Fruit fly (Drosophila melanogaster) whole organism, embryonic: ENCODE data around the gene CG13471.
A peak's percentile ranks its signal among the peaks of the same experiment; 100 is the strongest.

Source experiments
- Bdp1 ChIP-seq: fragments of 200-800 bp; sonication (Bioruptor generic); optimal IDR thresholded peaks from 3 replicates; lab custom pipeline; 2016; ENCODE audit warnings: missing biosample characterization, missing genetic modification characterization
- BtbVII ChIP-seq: fragments of 200-800 bp; sonication (Bioruptor generic); optimal IDR thresholded peaks from 3 replicates; lab custom pipeline; 2017; ENCODE audit warnings: missing biosample characterization, mild to moderate bottlenecking, missing genetic modification characterization
- CG10462 ChIP-seq: fragments of 200-800 bp; sonication (Bioruptor generic); optimal IDR thresholded peaks from 2 replicates; lab custom pipeline; 2016; ENCODE audit warnings: missing biosample characterization, missing genetic modification characterization
- CG10543 ChIP-seq: fragments of 200-800 bp; sonication (Bioruptor generic); optimal IDR thresholded peaks from 3 replicates; lab custom pipeline; 2017; ENCODE audit warnings: missing biosample characterization, mild to moderate bottlenecking, missing genetic modification characterization, moderate library complexity
- CG11093 ChIP-seq: fragments of 200-800 bp; sonication (Bioruptor generic); IDR thresholded peaks from 3 replicates; pipeline ENCODE4 v1.3.6; 2022; ENCODE audit warnings: missing biosample characterization, missing genetic modification characterization
- CG11398 ChIP-seq: fragments of 200-800 bp; sonication (Bioruptor generic); optimal IDR thresholded peaks from 2 replicates; lab custom pipeline; 2016; ENCODE audit warnings: missing biosample characterization, missing genetic modification characterization
- CG13123 ChIP-seq: fragments of 200-800 bp; sonication (Bioruptor generic); optimal IDR thresholded peaks from 2 replicates; lab custom pipeline; 2016; ENCODE audit warnings: missing biosample characterization, missing genetic modification characterization
- CG15479 ChIP-seq: fragments of 200-800 bp; sonication (Bioruptor generic); optimal IDR thresholded peaks from 3 replicates; lab custom pipeline; 2019; ENCODE audit warnings: missing biosample characterization, mild to moderate bottlenecking, missing genetic modification characterization, moderate library complexity
- CG15601 ChIP-seq: fragments of 200-800 bp; sonication (Bioruptor generic); optimal IDR thresholded peaks from 3 replicates; lab custom pipeline; 2019; ENCODE audit warnings: missing biosample characterization, mild to moderate bottlenecking, missing genetic modification characterization, moderate library complexity
- CG1602 ChIP-seq: fragments of 200-800 bp; sonication (Bioruptor generic); optimal IDR thresholded peaks from 3 replicates; lab custom pipeline; 2016; ENCODE audit warnings: missing biosample characterization, missing genetic modification characterization
- CG17568 ChIP-seq: fragments of 200-800 bp; sonication (Bioruptor generic); optimal IDR thresholded peaks from 2 replicates; lab custom pipeline; 2018; ENCODE audit warnings: missing biosample characterization, mild to moderate bottlenecking, missing genetic modification characterization, moderate library complexity
- CG1832 ChIP-seq: fragments of 200-800 bp; sonication (Bioruptor generic); optimal IDR thresholded peaks from 2 replicates; lab custom pipeline; 2017; ENCODE audit warnings: missing biosample characterization, mild to moderate bottlenecking, missing genetic modification characterization, inconsistent platforms
- CG2678 ChIP-seq: fragments of 200-800 bp; sonication (Bioruptor generic); optimal IDR thresholded peaks from 3 replicates; lab custom pipeline; 2019; ENCODE audit warnings: missing biosample characterization, mild to moderate bottlenecking, missing genetic modification characterization, moderate library complexity
- CG31441 ChIP-seq: fragments of 200-800 bp; sonication (Bioruptor generic); IDR thresholded peaks from 2 replicates; pipeline ENCODE4 v1.3.6; 2022; ENCODE audit warnings: missing biosample characterization, missing genetic modification characterization
- CG3838 ChIP-seq: fragments of 200-800 bp; sonication (Bioruptor generic); optimal IDR thresholded peaks from 3 replicates; lab custom pipeline; 2016; ENCODE audit warnings: missing biosample characterization, missing genetic modification characterization
- CG6689 ChIP-seq: fragments of 200-800 bp; sonication (Bioruptor generic); IDR thresholded peaks from 2 replicates; pipeline ENCODE4 v1.3.6; 2022; ENCODE audit warnings: missing biosample characterization, missing genetic modification characterization
- CG8290 ChIP-seq, 3 experiments: fragments of 200-800 bp; sonication (Bioruptor generic); optimal IDR thresholded peaks; 2 replicates each; lab custom pipeline; 2016 to 2019; ENCODE audit warnings: missing biosample characterization in 3 of 3, missing genetic modification characterization in 3 of 3, mild to moderate bottlenecking in 2 of 3, moderate library complexity in 1 of 3
- CG9817 ChIP-seq: fragments of 200-800 bp; sonication (Bioruptor generic); optimal IDR thresholded peaks from 2 replicates; lab custom pipeline; 2018; ENCODE audit warnings: missing biosample characterization, mild to moderate bottlenecking, missing genetic modification characterization, moderate library complexity
- CG9932 ChIP-seq: fragments of 200-800 bp; sonication (Bioruptor generic); IDR thresholded peaks from 2 replicates; pipeline ENCODE4 v1.3.6; 2022; ENCODE audit warnings: missing biosample characterization, missing genetic modification characterization
- Fer1 ChIP-seq: fragments of 200-800 bp; sonication (Bioruptor generic); optimal IDR thresholded peaks from 2 replicates; lab custom pipeline; 2017; ENCODE audit warnings: missing biosample characterization, mild to moderate bottlenecking, missing genetic modification characterization
- Gug ChIP-seq: fragments of 200-800 bp; sonication (Bioruptor generic); IDR thresholded peaks from 4 replicates; pipeline ENCODE4 v1.3.6; 2022; ENCODE audit warnings: missing biosample characterization, missing genetic modification characterization
- HLHmδ ChIP-seq: fragments of 200-800 bp; sonication (Bioruptor generic); optimal IDR thresholded peaks from 2 replicates; lab custom pipeline; 2018; ENCODE audit warnings: missing biosample characterization, mild to moderate bottlenecking, missing genetic modification characterization, moderate library complexity
- Hey ChIP-seq: fragments of 200-800 bp; sonication (Bioruptor generic); optimal IDR thresholded peaks from 3 replicates; lab custom pipeline; 2018; ENCODE audit warnings: missing biosample characterization, mild to moderate bottlenecking, missing genetic modification characterization
- Hr51 ChIP-seq, 2 experiments: fragments of 200-800 bp; sonication (Bioruptor generic); optimal IDR thresholded peaks; 2 replicates in 1 of 2; 3 replicates in 1 of 2; lab custom pipeline; 2016 to 2018; ENCODE audit warnings: missing biosample characterization in 2 of 2, missing genetic modification characterization in 2 of 2, mild to moderate bottlenecking in 1 of 2, moderate library complexity in 1 of 2
- NK7.1 ChIP-seq: fragments of 200-800 bp; sonication (Bioruptor generic); optimal IDR thresholded peaks from 3 replicates; lab custom pipeline; 2016; ENCODE audit warnings: missing biosample characterization, missing genetic modification characterization
- Optix ChIP-seq: fragments of 200-800 bp; sonication (Bioruptor generic); IDR thresholded peaks from 3 replicates; pipeline ENCODE4 v1.3.6; 2022; ENCODE audit warnings: missing biosample characterization, missing genetic modification characterization
- Taf1 ChIP-seq: fragments of 200-800 bp; sonication (Bioruptor generic); IDR thresholded peaks from 2 replicates; pipeline ENCODE4 v1.3.6; 2022; ENCODE audit warnings: missing biosample characterization, missing genetic modification characterization
- YL-1 ChIP-seq: fragments of 200-800 bp; sonication (Bioruptor generic); optimal IDR thresholded peaks from 3 replicates; lab custom pipeline; 2017; ENCODE audit warnings: missing biosample characterization, mild to moderate bottlenecking, missing genetic modification characterization
- ab ChIP-seq: fragments of 200-800 bp; sonication (Bioruptor generic); optimal IDR thresholded peaks from 2 replicates; lab custom pipeline; 2016; ENCODE audit warnings: missing biosample characterization, missing genetic modification characterization
- ap ChIP-seq: fragments of 200-800 bp; sonication (Bioruptor generic); IDR thresholded peaks from 2 replicates; pipeline ENCODE4 v1.3.6; 2022; ENCODE audit warnings: missing biosample characterization, missing genetic modification characterization
- chm ChIP-seq: fragments of 200-800 bp; sonication (Bioruptor generic); IDR thresholded peaks from 2 replicates; pipeline ENCODE4 v1.3.6; 2022; ENCODE audit warnings: missing biosample characterization, missing genetic modification characterization
- ems ChIP-seq: fragments of 200-800 bp; sonication (Bioruptor generic); optimal IDR thresholded peaks from 3 replicates; lab custom pipeline; 2016; ENCODE audit warnings: missing biosample characterization, missing genetic modification characterization
- fru ChIP-seq: fragments of >200 bp; optimal IDR thresholded peaks from 2 replicates; lab custom pipeline; 2017
- gfzf ChIP-seq: fragments of 200-800 bp; sonication (Bioruptor generic); optimal IDR thresholded peaks from 2 replicates; lab custom pipeline; 2016; ENCODE audit warnings: missing biosample characterization, mild to moderate bottlenecking, missing genetic modification characterization, moderate library complexity
- kay ChIP-seq: fragments of 200-800 bp; sonication (Bioruptor generic); optimal IDR thresholded peaks from 2 replicates; lab custom pipeline; 2016; ENCODE audit warnings: missing biosample characterization, missing genetic modification characterization
- knrl ChIP-seq: fragments of 200-800 bp; sonication (Bioruptor generic); IDR thresholded peaks from 3 replicates; pipeline ENCODE4 v1.3.6; 2022; ENCODE audit warnings: missing biosample characterization, missing genetic modification characterization; ENCODE audit not compliant: partially characterized antibody
- lilli ChIP-seq: fragments of 200-800 bp; sonication (Bioruptor generic); optimal IDR thresholded peaks from 3 replicates; lab custom pipeline; 2016; ENCODE audit warnings: missing biosample characterization, missing genetic modification characterization
- nau ChIP-seq: fragments of 200-800 bp; sonication (Bioruptor generic); optimal IDR thresholded peaks from 3 replicates; lab custom pipeline; 2017; ENCODE audit warnings: missing biosample characterization, mild to moderate bottlenecking, missing genetic modification characterization, missing genetic modification reagents
- pita ChIP-seq: fragments of 200-800 bp; sonication (Bioruptor generic); optimal IDR thresholded peaks from 2 replicates; lab custom pipeline; 2017; ENCODE audit warnings: missing biosample characterization, mild to moderate bottlenecking, missing genetic modification characterization
- pum ChIP-seq: fragments of 200-800 bp; sonication (Bioruptor generic); optimal IDR thresholded peaks from 2 replicates; lab custom pipeline; 2016; ENCODE audit warnings: missing biosample characterization, missing genetic modification characterization
- sc ChIP-seq, 3 experiments: fragments of >200 bp in 2 of 3; fragments of 200-800 bp in 1 of 3; sonication (Bioruptor generic) in 1 of 3; optimal IDR thresholded peaks; 2 replicates in 2 of 3; 3 replicates in 1 of 3; lab custom pipeline; 2017; ENCODE audit warnings: mild to moderate bottlenecking in 1 of 3, missing biosample characterization in 1 of 3, missing genetic modification characterization in 1 of 3, missing genetic modification reagents in 1 of 3
- schlank ChIP-seq: fragments of 200-800 bp; sonication (Bioruptor generic); optimal IDR thresholded peaks from 2 replicates; lab custom pipeline; 2018; ENCODE audit warnings: missing biosample characterization, mild to moderate bottlenecking, missing genetic modification characterization
- stwl ChIP-seq: fragments of 200-800 bp; sonication (Bioruptor generic); optimal IDR thresholded peaks from 3 replicates; lab custom pipeline; 2018; ENCODE audit warnings: missing biosample characterization, mild to moderate bottlenecking, missing genetic modification characterization, moderate library complexity
- tin ChIP-seq: fragments of 200-800 bp; sonication (Bioruptor generic); optimal IDR thresholded peaks from 3 replicates; lab custom pipeline; 2016; ENCODE audit warnings: missing biosample characterization, missing genetic modification characterization
- tll ChIP-seq, 2 experiments: fragments of 200-800 bp in 1 of 2; fragments of >200 bp in 1 of 2; sonication (Bioruptor generic) in 1 of 2; optimal IDR thresholded peaks; 2 replicates each; lab custom pipeline; 2017 to 2019; ENCODE audit warnings: missing biosample characterization in 2 of 2, missing genetic modification characterization in 2 of 2, mild to moderate bottlenecking in 1 of 2, moderate library complexity in 1 of 2
- vnd ChIP-seq: fragments of 200-800 bp; sonication (Bioruptor generic); IDR thresholded peaks from 3 replicates; pipeline ENCODE4 v1.3.6; 2022; ENCODE audit warnings: missing biosample characterization, missing genetic modification characterization; ENCODE audit not compliant: partially characterized antibody
- wek ChIP-seq: fragments of 200-800 bp; sonication (Bioruptor generic); optimal IDR thresholded peaks from 3 replicates; lab custom pipeline; 2018; ENCODE audit warnings: missing biosample characterization, mild to moderate bottlenecking, missing genetic modification characterization, moderate library complexity
- yki ChIP-seq: fragments of >200 bp; optimal IDR thresholded peaks from 3 replicates; lab custom pipeline; 2018
- zfh2 ChIP-seq: fragments of 200-800 bp; sonication (Bioruptor generic); optimal IDR thresholded peaks from 2 replicates; lab custom pipeline; 2016; ENCODE audit warnings: missing biosample characterization, missing genetic modification characterization

Gene CG13471

DNA sequence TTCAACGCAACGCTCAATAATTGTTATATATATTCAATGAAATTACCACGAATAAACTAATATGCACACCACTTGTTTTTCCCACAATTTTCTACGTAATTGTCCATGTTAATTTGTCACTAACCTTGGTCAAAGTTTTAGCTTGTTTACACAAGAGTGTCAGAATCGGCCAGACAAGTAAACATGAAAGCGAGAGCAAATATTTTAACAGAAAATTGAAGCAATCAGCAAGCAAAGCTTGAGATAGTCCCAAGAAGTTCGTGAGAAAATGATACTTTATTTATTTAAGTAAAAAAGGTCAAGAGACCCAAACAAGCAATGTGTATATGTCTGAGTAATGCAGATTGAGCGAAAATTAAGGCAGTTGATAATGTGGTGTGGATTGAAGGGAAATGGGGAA is 25.3 kb downstream of the CG13471 start (continued):
- TF ChIP-seq CG1832 (GFP tag; lab: Kevin White, UChicago): no peak
- TF ChIP-seq lilli (GFP tag; lab: Kevin White, UChicago): peak; percentile 30
- TF ChIP-seq Bdp1: no peak
- no peak for TF ChIP-seq CG6689 (GFP tag; lab: Robert Waterston, UW)
- no peak for TF ChIP-seq ap (GFP tag; lab: Robert Waterston, UW)
- no peak for TF ChIP-seq zfh2
- TF ChIP-seq gfzf (GFP tag; lab: Kevin White, UChicago): no peak
- TF ChIP-seq fru: no peak
- no peak for TF ChIP-seq yki (lab: Kevin White, UChicago)
- TF ChIP-seq HLHmδ (GFP tag; lab: Kevin White, UChicago): no peak
- TF ChIP-seq ems (GFP tag; lab: Kevin White, UChicago): no peak
- TF ChIP-seq stwl (tag; lab: Kevin White, UChicago): no peak
- TF ChIP-seq CG9932 (GFP tag; lab: Robert Waterston, UW): no peak
- peak; percentile 3 for TF ChIP-seq CG10462 (GFP tag; lab: Kevin White, UChicago)
- TF ChIP-seq CG9817: peak; percentile 25
- TF ChIP-seq Taf1 (GFP tag; lab: Robert Waterston, UW): no peak
- TF ChIP-seq kay (GFP tag; lab: Kevin White, UChicago): peak; percentile 33
- TF ChIP-seq NK7.1 (GFP tag; lab: Kevin White, UChicago): peak; percentile 51
- peak; percentile 59 for TF ChIP-seq CG17568 (GFP tag; lab: Kevin White, UChicago)
- TF ChIP-seq CG2678: peak; percentile 70
- TF ChIP-seq tin (GFP tag; lab: Kevin White, UChicago): no peak
- no peak for TF ChIP-seq CG15479
- no peak for TF ChIP-seq CG31441 (GFP tag; lab: Robert Waterston, UW)
- peak; percentile 24 for TF ChIP-seq CG10543
- TF ChIP-seq YL-1 (GFP tag; lab: Kevin White, UChicago): no peak
- TF ChIP-seq ab (GFP tag; lab: Kevin White, UChicago): no peak
- peak; percentile 54 for TF ChIP-seq BtbVII (GFP tag; lab: Kevin White, UChicago)
- peak; percentile 56 for TF ChIP-seq CG13123 (GFP tag; lab: Kevin White, UChicago)
- TF ChIP-seq CG11093 (GFP tag; lab: Robert Waterston, UW): no peak
- TF ChIP-seq wek: peak; percentile 19
- peak in 1 of 2 experiments; percentile 33 for TF ChIP-seq Hr51 (GFP tag; optimal IDR thresholded peaks at IDR 0.05; lab: Kevin White, UChicago)
- TF ChIP-seq Optix (GFP tag; lab: Robert Waterston, UW): no peak
- peak; percentile 69 for TF ChIP-seq schlank (tag; lab: Kevin White, UChicago)
- TF ChIP-seq CG3838: peak; percentile 47
- no peak for TF ChIP-seq tll (GFP tag; optimal IDR thresholded peaks at IDR 0.05; lab: Kevin White, UChicago)
- peak; percentile 14 for TF ChIP-seq nau (GFP tag; lab: Kevin White, UChicago)
- peak; percentile 22 for TF ChIP-seq CG15601 (tag; lab: Kevin White, UChicago)
- TF ChIP-seq knrl (GFP tag; lab: Robert Waterston, UW): no peak
- no peak for TF ChIP-seq sc (optimal IDR thresholded peaks at IDR 0.05; lab: Kevin White, UChicago)
- TF ChIP-seq sc (GFP tag; optimal IDR thresholded peaks at IDR 0.05; lab: Kevin White, UChicago): peak; percentile 38
- TF ChIP-seq CG11398 (GFP tag; lab: Kevin White, UChicago): peak; percentile 44
- no peak for TF ChIP-seq chm (GFP tag; lab: Robert Waterston, UW)
- TF ChIP-seq Fer1 (GFP tag; lab: Kevin White, UChicago): peak; percentile 64
- no peak for TF ChIP-seq CG1602
- TF ChIP-seq Gug (GFP tag; lab: Robert Waterston, UW): no peak
- no peak for TF ChIP-seq CG8290 (GFP tag; optimal IDR thresholded peaks at IDR 0.05; lab: Kevin White, UChicago)
- TF ChIP-seq CG8290 (tag; optimal IDR thresholded peaks at IDR 0.05; lab: Kevin White, UChicago): peak in 1 of 2 experiments; percentile 71
- TF ChIP-seq pum: peak; percentile 0
- no peak for TF ChIP-seq vnd
- TF ChIP-seq Hey (tag; lab: Kevin White, UChicago): peak; percentile 27
- TF ChIP-seq pita: no peak
